Fruit fly (Drosophila melanogaster): ENCODE measurements around the gene abd-A.

Gene abd-A

DNA sequence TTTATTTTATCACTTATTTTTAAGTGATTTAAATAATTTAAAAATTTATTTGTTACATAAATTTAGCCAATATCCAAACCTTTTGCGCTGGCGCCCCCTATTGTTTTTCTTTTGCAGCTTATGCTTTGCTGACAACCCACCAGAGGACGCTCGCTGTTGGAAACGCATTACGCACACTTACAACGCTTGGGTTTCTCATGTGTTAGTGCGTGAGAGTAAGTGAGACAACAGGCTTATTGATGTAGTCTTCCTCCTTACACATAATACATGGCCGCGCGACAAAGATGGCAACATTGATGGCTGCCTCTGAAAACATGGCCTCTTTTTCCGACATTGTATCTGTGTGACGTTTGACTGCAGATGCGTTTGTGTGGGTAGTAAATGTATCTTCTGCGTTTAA, 39.4 kb upstream of the abd-A start:
- TF ChIP-seq Hr83 (GFP tag; optimal IDR thresholded peaks at IDR 0.05; ENCODE audit: poor library complexity, severe bottlenecking) (peak; percentile 42), Hr78 (GFP tag; optimal IDR thresholded peaks at IDR 0.05) (no peak), psq (GFP tag; optimal IDR thresholded peaks at IDR 0.05) (peak; percentile 50), Hnf4 (GFP tag; optimal IDR thresholded peaks at IDR 0.05) (peak; percentile 50), br (GFP tag; optimal IDR thresholded peaks at IDR 0.05) (peak; percentile 29), Dfd (GFP tag; optimal IDR thresholded peaks at IDR 0.05) (no peak), dmrt93B (GFP tag; optimal IDR thresholded peaks at IDR 0.05) (no peak), Abd-B (GFP tag; optimal IDR thresholded peaks at IDR 0.05) (no peak), brk (GFP tag; optimal IDR thresholded peaks at IDR 0.05) (no peak), sage (GFP tag; optimal IDR thresholded peaks at IDR 0.05) (no peak), Rel (GFP tag; optimal IDR thresholded peaks at IDR 0.05) (no peak), Rel (tag; optimal IDR thresholded peaks at IDR 0.05) (no peak), HLH106 (tag; optimal IDR thresholded peaks at IDR 0.05) (peak; percentile 37), GATAd (GFP tag; optimal IDR thresholded peaks at IDR 0.05) (no peak), woc (GFP tag; optimal IDR thresholded peaks at IDR 0.05) (no peak), CG9705 (GFP tag; optimal IDR thresholded peaks at IDR 0.05) (no peak), dsf (GFP tag; optimal IDR thresholded peaks at IDR 0.05; ENCODE audit: borderline replicate concordance) (no peak), rgr (GFP tag; optimal IDR thresholded peaks at IDR 0.05) (peak; percentile 44), Sp1 (GFP tag; optimal IDR thresholded peaks at IDR 0.05) (no peak), tai (GFP tag; optimal IDR thresholded peaks at IDR 0.05) (peak; percentile 39), CG32264 (GFP tag; optimal IDR thresholded peaks at IDR 0.05) (no peak), foxo (GFP tag; optimal IDR thresholded peaks at IDR 0.05) (peak in 1 of 2 experiments; percentile 32), usp (GFP tag; optimal IDR thresholded peaks at IDR 0.05) (no peak), ey (GFP tag; optimal IDR thresholded peaks at IDR 0.05) (peak; percentile 3), sv (GFP tag; optimal IDR thresholded peaks at IDR 0.05) (peak; percentile 24), N (GFP tag; optimal IDR thresholded peaks at IDR 0.05) (peak; percentile 87), pan (optimal IDR thresholded peaks at IDR 0.05) (no peak), CrebA (GFP tag; optimal IDR thresholded peaks at IDR 0.05; ENCODE audit: borderline replicate concordance) (no peak), dl (GFP tag; optimal IDR thresholded peaks at IDR 0.05; ENCODE audit: insufficient read depth in 1 of 2, partially characterized antibody in 2 of 2) (peak in 1 of 2 experiments; percentile 32), lola (GFP tag; optimal IDR thresholded peaks at IDR 0.05) (no peak), Mio (GFP tag; optimal IDR thresholded peaks at IDR 0.05) (no peak), Vsx2 (GFP tag; optimal IDR thresholded peaks at IDR 0.05; ENCODE audit: partially characterized antibody) (peak; percentile 25), Dif (GFP tag; optimal IDR thresholded peaks at IDR 0.05; ENCODE audit: partially characterized antibody) (peak; percentile 59), h (GFP tag; optimal IDR thresholded peaks at IDR 0.05) (peak; percentile 24), Myc (optimal IDR thresholded peaks at IDR 0.05) (peak; percentile 78), fru (GFP tag; optimal IDR thresholded peaks at IDR 0.05) (peak; percentile 1), OdsH (GFP tag; optimal IDR thresholded peaks at IDR 0.05) (peak; percentile 42), jim (GFP tag; optimal IDR thresholded peaks at IDR 0.05) (no peak), Jra (GFP tag; optimal IDR thresholded peaks at IDR 0.05) (peak; percentile 18)

DNA sequence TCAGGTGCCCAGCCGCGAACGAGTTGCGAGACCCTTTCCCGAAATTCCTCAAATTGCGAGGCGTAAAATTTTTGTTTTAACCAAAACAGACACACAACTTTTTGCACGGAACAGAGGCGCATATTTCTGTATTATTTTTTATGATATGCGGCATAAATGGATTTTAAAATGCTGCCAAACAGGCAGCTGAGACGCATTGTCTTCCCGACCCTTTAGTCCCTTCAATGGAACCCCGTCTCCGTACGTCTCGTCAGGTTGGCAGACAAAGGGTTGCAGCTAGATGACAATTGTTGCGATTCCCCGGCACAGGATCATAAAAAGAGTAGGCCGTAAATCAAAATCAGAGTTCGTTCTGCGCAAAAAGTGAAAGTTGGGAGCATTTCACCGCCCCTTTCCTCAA, 35.1 kb upstream of the abd-A start:
- TF ChIP-seq h (GFP tag; optimal IDR thresholded peaks at IDR 0.05) (no peak), CG9705 (GFP tag; optimal IDR thresholded peaks at IDR 0.05) (no peak), Vsx2 (GFP tag; optimal IDR thresholded peaks at IDR 0.05; ENCODE audit: partially characterized antibody) (no peak), ey (GFP tag; optimal IDR thresholded peaks at IDR 0.05) (no peak), pan (optimal IDR thresholded peaks at IDR 0.05) (no peak), Dif (GFP tag; optimal IDR thresholded peaks at IDR 0.05; ENCODE audit: partially characterized antibody) (no peak), Myc (optimal IDR thresholded peaks at IDR 0.05) (no peak), tai (GFP tag; optimal IDR thresholded peaks at IDR 0.05) (no peak), Abd-B (GFP tag; optimal IDR thresholded peaks at IDR 0.05) (no peak), Hnf4 (GFP tag; optimal IDR thresholded peaks at IDR 0.05) (no peak), Rel (GFP tag; optimal IDR thresholded peaks at IDR 0.05) (no peak), Rel (tag; optimal IDR thresholded peaks at IDR 0.05) (no peak), jim (GFP tag; optimal IDR thresholded peaks at IDR 0.05) (no peak), br (GFP tag; optimal IDR thresholded peaks at IDR 0.05) (no peak)
